Worm (Caenorhabditis elegans) whole organism, L2 larva: ENCODE results near the gene F17C11.13.
A peak's percentile ranks its signal among the peaks of the same experiment; 100 is the strongest.

Experiments used
- C34F6.9 ChIP-seq: fragments of 150-350 bp; optimal IDR thresholded peaks from 2 replicates; lab custom pipeline; 2014; ENCODE audit warnings: missing biosample characterization, missing genetic modification characterization
- F13H6.1 ChIP-seq: sonication (generic microtip); optimal IDR thresholded peaks from 2 replicates; lab custom pipeline; 2016; ENCODE audit warnings: missing genetic modification characterization, missing compliant biosample characterization
- R02D3.7 ChIP-seq: fragments of 150-350 bp; optimal IDR thresholded peaks from 2 replicates; lab custom pipeline; 2014; ENCODE audit warnings: missing biosample characterization, missing genetic modification characterization
- Y55F3AM.14 ChIP-seq: fragments of 200-800 bp; sonication (Bioruptor generic); optimal IDR thresholded peaks from 2 replicates; lab custom pipeline; 2018; ENCODE audit warnings: mild to moderate bottlenecking, missing genetic modification characterization, missing compliant biosample characterization
- ZK546.5 ChIP-seq: sonication (generic microtip); optimal IDR thresholded peaks from 2 replicates; lab custom pipeline; 2017; ENCODE audit warnings: missing biosample characterization, missing genetic modification characterization
- alr-1 ChIP-seq: fragments of 150-350 bp; optimal IDR thresholded peaks from 2 replicates; lab custom pipeline; 2014; ENCODE audit warnings: missing biosample characterization, missing genetic modification characterization
- aly-2 ChIP-seq: fragments of 150-350 bp; optimal IDR thresholded peaks from 2 replicates; lab custom pipeline; 2014; ENCODE audit warnings: missing biosample characterization, missing genetic modification characterization
- ama-1 ChIP-seq: fragments of 150-350 bp; optimal IDR thresholded peaks from 2 replicates; lab custom pipeline; 2018; ENCODE audit warnings: inconsistent platforms
- blmp-1 ChIP-seq: sonication (generic microtip); optimal IDR thresholded peaks from 2 replicates; lab custom pipeline; 2017; ENCODE audit warnings: missing genetic modification characterization, mild to moderate bottlenecking, missing compliant biosample characterization, antibody characterized with exemption, moderate library complexity; ENCODE audit not compliant: insufficient read depth
- ceh-16 ChIP-seq: fragments of 150-350 bp; optimal IDR thresholded peaks from 2 replicates; lab custom pipeline; 2014; ENCODE audit warnings: missing biosample characterization, missing genetic modification characterization
- ceh-82 ChIP-seq: fragments of 150-350 bp; optimal IDR thresholded peaks from 2 replicates; lab custom pipeline; 2014; ENCODE audit warnings: missing biosample characterization, missing genetic modification characterization
- crh-2 ChIP-seq: sonication (generic microtip); optimal IDR thresholded peaks from 2 replicates; lab custom pipeline; 2017; ENCODE audit warnings: missing biosample characterization, missing genetic modification characterization
- dmd-4 ChIP-seq: sonication (generic microtip); optimal IDR thresholded peaks from 2 replicates; lab custom pipeline; 2017; ENCODE audit warnings: missing biosample characterization, missing genetic modification characterization
- egl-27 ChIP-seq: sonication (generic microtip); optimal IDR thresholded peaks from 3 replicates; lab custom pipeline; 2017; ENCODE audit warnings: missing biosample characterization, missing genetic modification reagents, missing genetic modification characterization
- elt-1 ChIP-seq: fragments of 150-350 bp; optimal IDR thresholded peaks from 2 replicates; lab custom pipeline; 2014; ENCODE audit warnings: missing biosample characterization, missing genetic modification characterization
- elt-3 ChIP-seq: sonication (generic microtip); optimal IDR thresholded peaks from 2 replicates; lab custom pipeline; 2017; ENCODE audit warnings: missing biosample characterization, missing genetic modification characterization
- fos-1 ChIP-seq: fragments of 150-350 bp; optimal IDR thresholded peaks from 2 replicates; lab custom pipeline; 2014; ENCODE audit warnings: missing biosample characterization, missing genetic modification characterization
- gmeb-1 ChIP-seq: fragments of 150-350 bp; optimal IDR thresholded peaks from 2 replicates; lab custom pipeline; 2014; ENCODE audit warnings: missing biosample characterization, missing genetic modification characterization
- lin-11 ChIP-seq: fragments of 150-350 bp; sonication (generic microtip); optimal IDR thresholded peaks from 2 replicates; lab custom pipeline; 2014; ENCODE audit warnings: missing biosample characterization, missing genetic modification characterization, inconsistent platforms, mixed read lengths
- lin-13 ChIP-seq: fragments of 150-350 bp; optimal IDR thresholded peaks from 2 replicates; lab custom pipeline; 2014; ENCODE audit warnings: missing biosample characterization, missing genetic modification reagents, missing genetic modification characterization
- lin-39 ChIP-seq: fragments of 150-350 bp; optimal IDR thresholded peaks from 2 replicates; lab custom pipeline; 2014; ENCODE audit warnings: missing biosample characterization, missing genetic modification reagents, missing genetic modification characterization
- lsy-2 ChIP-seq, 2 experiments: fragments of 150-350 bp in 1 of 2; sonication (generic microtip) in 1 of 2; optimal IDR thresholded peaks; 2 replicates each; lab custom pipeline; 2014 to 2017; ENCODE audit warnings: missing biosample characterization in 2 of 2, missing genetic modification characterization in 2 of 2
- mab-5 ChIP-seq: fragments of 150-350 bp; optimal IDR thresholded peaks from 2 replicates; lab custom pipeline; 2014; ENCODE audit warnings: missing biosample characterization, missing genetic modification characterization
- mbf-1 ChIP-seq: sonication (generic microtip); optimal IDR thresholded peaks from 2 replicates; lab custom pipeline; 2017; ENCODE audit warnings: missing biosample characterization, missing genetic modification characterization
- mdl-1 ChIP-seq, 2 experiments: fragments of 150-350 bp in 1 of 2; sonication (generic microtip) in 1 of 2; optimal IDR thresholded peaks; 2 replicates each; lab custom pipeline; 2017; ENCODE audit warnings: missing biosample characterization in 2 of 2, missing genetic modification characterization in 2 of 2
- nhr-10 ChIP-seq: sonication (generic microtip); optimal IDR thresholded peaks from 2 replicates; lab custom pipeline; 2017; ENCODE audit warnings: missing biosample characterization, missing genetic modification characterization
- nhr-11 ChIP-seq: fragments of 150-350 bp; optimal IDR thresholded peaks from 2 replicates; lab custom pipeline; 2014; ENCODE audit warnings: missing biosample characterization, missing genetic modification characterization
- nhr-12 ChIP-seq: fragments of 150-350 bp; optimal IDR thresholded peaks from 2 replicates; lab custom pipeline; 2014; ENCODE audit warnings: missing biosample characterization, missing genetic modification characterization
- nhr-129 ChIP-seq: fragments of 150-350 bp; optimal IDR thresholded peaks from 2 replicates; lab custom pipeline; 2014; ENCODE audit warnings: missing biosample characterization, missing genetic modification characterization
- nhr-21 ChIP-seq: fragments of 150-350 bp; optimal IDR thresholded peaks from 2 replicates; lab custom pipeline; 2014; ENCODE audit warnings: missing biosample characterization, missing genetic modification characterization
- nhr-23 ChIP-seq: fragments of 150-350 bp; optimal IDR thresholded peaks from 2 replicates; lab custom pipeline; 2014; ENCODE audit warnings: missing biosample characterization, missing genetic modification reagents, missing genetic modification characterization
- nhr-237 ChIP-seq: fragments of 150-350 bp; optimal IDR thresholded peaks from 2 replicates; lab custom pipeline; 2014; ENCODE audit warnings: missing biosample characterization, missing genetic modification characterization
- nhr-25 ChIP-seq: fragments of 150-350 bp; sonication (generic microtip); optimal IDR thresholded peaks from 3 replicates; lab custom pipeline; 2014; ENCODE audit warnings: missing biosample characterization, missing genetic modification characterization
- nhr-6 ChIP-seq: fragments of 150-350 bp; optimal IDR thresholded peaks from 2 replicates; lab custom pipeline; 2014; ENCODE audit warnings: missing biosample characterization, missing genetic modification characterization
- nhr-77 ChIP-seq: fragments of 150-350 bp; optimal IDR thresholded peaks from 2 replicates; lab custom pipeline; 2014; ENCODE audit warnings: missing biosample characterization, missing genetic modification characterization
- peb-1 ChIP-seq: fragments of 150-350 bp; optimal IDR thresholded peaks from 2 replicates; lab custom pipeline; 2014; ENCODE audit warnings: missing biosample characterization, missing genetic modification characterization
- sem-4 ChIP-seq: fragments of 150-350 bp; optimal IDR thresholded peaks from 2 replicates; lab custom pipeline; 2014; ENCODE audit warnings: missing biosample characterization, missing genetic modification reagents, missing genetic modification characterization
- skn-1 ChIP-seq: sonication (generic microtip); optimal IDR thresholded peaks from 2 replicates; lab custom pipeline; 2017; ENCODE audit warnings: missing biosample characterization, missing genetic modification characterization
- sma-3 ChIP-seq: sonication (generic microtip); optimal IDR thresholded peaks from 2 replicates; lab custom pipeline; 2016; ENCODE audit warnings: missing genetic modification reagents, missing genetic modification characterization, missing compliant biosample characterization
- sma-9 ChIP-seq, 2 experiments: fragments of 150-350 bp in 1 of 2; sonication (generic microtip) in 1 of 2; optimal IDR thresholded peaks; 2 replicates each; lab custom pipeline; 2014 to 2016; ENCODE audit warnings: missing genetic modification characterization in 2 of 2, mild to moderate bottlenecking in 1 of 2, missing biosample characterization in 1 of 2, missing compliant biosample characterization in 1 of 2, missing genetic modification reagents in 1 of 2, moderate library complexity in 1 of 2
- snpc-4 ChIP-seq: fragments of 150-350 bp; optimal IDR thresholded peaks from 2 replicates; lab custom pipeline; 2014; ENCODE audit warnings: missing biosample characterization, missing genetic modification characterization
- unc-39 ChIP-seq: fragments of 150-350 bp; optimal IDR thresholded peaks from 2 replicates; lab custom pipeline; 2014; ENCODE audit warnings: missing biosample characterization, missing genetic modification characterization
- unc-55 ChIP-seq: fragments of 150-350 bp; sonication (generic microtip); optimal IDR thresholded peaks from 3 replicates; lab custom pipeline; 2014; ENCODE audit warnings: missing biosample characterization, missing genetic modification reagents, missing genetic modification characterization
- unc-62 ChIP-seq: fragments of 150-350 bp; optimal IDR thresholded peaks from 2 replicates; lab custom pipeline; 2014; ENCODE audit warnings: missing biosample characterization, missing genetic modification reagents, missing genetic modification characterization
- zag-1 ChIP-seq: fragments of 150-350 bp; optimal IDR thresholded peaks from 2 replicates; lab custom pipeline; 2014; ENCODE audit warnings: missing biosample characterization, missing genetic modification characterization
- ztf-1 ChIP-seq: fragments of 200-800 bp; sonication (Bioruptor generic); conservative IDR thresholded peaks from 2 replicates; pipeline ENCODE4 v1.3.6; 2022; ENCODE audit warnings: missing genetic modification characterization, missing compliant biosample characterization
- ztf-11 ChIP-seq: sonication (generic microtip); optimal IDR thresholded peaks from 2 replicates; lab custom pipeline; 2017; ENCODE audit warnings: missing biosample characterization, missing genetic modification characterization
- ztf-4 ChIP-seq: fragments of 150-350 bp; optimal IDR thresholded peaks from 2 replicates; lab custom pipeline; 2014; ENCODE audit warnings: missing biosample characterization, missing genetic modification characterization

The F17C11.13 gene

DNA sequence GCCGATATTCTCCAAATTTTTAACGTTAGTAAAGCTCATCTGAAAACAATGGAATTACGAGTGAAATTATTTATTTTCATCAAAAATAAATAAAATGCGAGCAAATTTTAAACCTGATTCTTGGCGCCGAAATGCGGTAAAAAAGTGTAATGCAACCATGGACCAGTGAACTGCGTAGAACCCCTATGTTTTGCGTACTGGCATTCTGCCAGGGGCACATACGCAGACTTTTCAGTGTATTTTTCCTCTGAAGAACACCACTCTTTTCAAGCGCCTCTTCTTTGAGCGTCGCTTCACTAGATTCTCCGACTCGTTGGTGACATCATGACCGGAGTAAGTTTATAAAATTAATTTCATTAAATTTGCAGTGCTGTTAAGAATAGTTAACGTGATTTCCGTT, 9.8 kb downstream of the F17C11.13 start, which contains the start of the genes ctf-4 and eef-1G:
ctf-4 (minus strand) TSS at position 39 of the 400 bp plus-strand sequence.
eef-1G (plus strand) TSS at position 219 of the 400 bp plus-strand sequence.
- no peak for TF ChIP-seq mbf-1
- TF ChIP-seq nhr-10 (tag; lab: Kevin White, UChicago) = peak; percentile 61
- no peak for TF ChIP-seq ztf-1
- TF ChIP-seq fos-1 (tag; lab: Kevin White, UChicago) = peak; percentile 99
- TF ChIP-seq nhr-12 (tag; lab: Kevin White, UChicago) = no peak
- TF ChIP-seq gmeb-1 (tag; lab: Kevin White, UChicago) = peak; percentile 97
- TF ChIP-seq elt-1 = no peak
- TF ChIP-seq sem-4 (tag; lab: Kevin White, UChicago) = peak; percentile 97
- TF ChIP-seq elt-3 (tag; lab: Kevin White, UChicago) = no peak
- TF ChIP-seq lsy-2 (tag; optimal IDR thresholded peaks at IDR 0.05; lab: Kevin White, UChicago) = peak; percentile 83 to 96
- TF ChIP-seq nhr-23 (tag; lab: Kevin White, UChicago) = no peak
- no peak for TF ChIP-seq unc-39 (tag; lab: Kevin White, UChicago)
- TF ChIP-seq nhr-21 (tag; lab: Kevin White, UChicago) = peak; percentile 98
- peak; percentile 31 for TF ChIP-seq ceh-16
- TF ChIP-seq nhr-6 = peak; percentile 95
- TF ChIP-seq ztf-11 (tag; lab: Kevin White, UChicago) = no peak
- TF ChIP-seq ama-1 (lab: Kevin White, UChicago) = peak; percentile 51
- peak; percentile 58 for TF ChIP-seq R02D3.7 (tag; lab: Kevin White, UChicago)
- TF ChIP-seq nhr-237 (tag; lab: Kevin White, UChicago) = no peak
- TF ChIP-seq sma-9 (GFP tag; optimal IDR thresholded peaks at IDR 0.05; lab: Kevin White, UChicago) = peak; percentile 99
- TF ChIP-seq sma-9 (tag; optimal IDR thresholded peaks at IDR 0.05; lab: Kevin White, UChicago) = no peak
- peak; percentile 98 for TF ChIP-seq nhr-25 (tag; lab: Kevin White, UChicago)
- no peak for TF ChIP-seq alr-1 (tag; lab: Kevin White, UChicago)
- peak; percentile 99 for TF ChIP-seq nhr-129 (tag; lab: Kevin White, UChicago)
- TF ChIP-seq zag-1 (tag; lab: Kevin White, UChicago) = peak; percentile 87
- TF ChIP-seq egl-27 (tag; lab: Kevin White, UChicago) = peak; percentile 82
- TF ChIP-seq mab-5 (tag; lab: Kevin White, UChicago) = peak; percentile 85
- TF ChIP-seq nhr-77 (tag; lab: Kevin White, UChicago) = peak; percentile 57
- TF ChIP-seq dmd-4 (tag; lab: Kevin White, UChicago) = no peak
- peak; percentile 71 for TF ChIP-seq ZK546.5 (tag; lab: Kevin White, UChicago)
- peak; percentile 75 for TF ChIP-seq ceh-82 (tag; lab: Kevin White, UChicago)
- TF ChIP-seq ztf-4 (tag; lab: Kevin White, UChicago) = peak; percentile 93
- peak; percentile 98 for TF ChIP-seq crh-2 (tag; lab: Kevin White, UChicago)
- TF ChIP-seq sma-3 (GFP tag; lab: Kevin White, UChicago) = peak; percentile 97
- peak; percentile 88 for TF ChIP-seq snpc-4 (tag; lab: Kevin White, UChicago)
- no peak for TF ChIP-seq peb-1
- TF ChIP-seq Y55F3AM.14 (GFP tag; lab: Kevin White, UChicago) = peak; percentile 76
- peak; percentile 96 for TF ChIP-seq F13H6.1 (tag; lab: Kevin White, UChicago)
- peak; percentile 12 for TF ChIP-seq unc-62
- peak in 1 of 2 experiments; percentile 60 for TF ChIP-seq mdl-1 (tag; optimal IDR thresholded peaks at IDR 0.05; lab: Kevin White, UChicago)
- TF ChIP-seq C34F6.9 = peak; percentile 99
- TF ChIP-seq nhr-11 (tag; lab: Kevin White, UChicago) = no peak
- TF ChIP-seq lin-39 = peak; percentile 36
- peak; percentile 96 for TF ChIP-seq lin-13 (GFP tag; lab: Kevin White, UChicago)
- TF ChIP-seq lin-11 (tag; lab: Kevin White, UChicago) = peak; percentile 94
- peak; percentile 99 for TF ChIP-seq unc-55 (GFP tag; lab: Kevin White, UChicago)
- TF ChIP-seq aly-2 (tag; lab: Kevin White, UChicago) = no peak
- peak; percentile 71 for TF ChIP-seq blmp-1 (tag; lab: Kevin White, UChicago)
- TF ChIP-seq skn-1 = peak; percentile 86
